Worm (Caenorhabditis elegans) whole organism, L1 larva: ENCODE measurements around the gene ubc-7.

Experiments used
- C04F5.9 ChIP-seq: sonication (generic microtip); optimal IDR thresholded peaks from 2 replicates; lab custom pipeline; 2016; ENCODE audit warnings: missing genetic modification characterization, missing compliant biosample characterization
- C34B4.2 ChIP-seq: sonication (generic microtip); optimal IDR thresholded peaks from 2 replicates; lab custom pipeline; 2017; ENCODE audit warnings: mild to moderate bottlenecking, missing genetic modification characterization, missing compliant biosample characterization
- Y116A8C.19 ChIP-seq: sonication (generic microtip); optimal IDR thresholded peaks from 2 replicates; lab custom pipeline; 2016; ENCODE audit warnings: missing compliant biosample characterization, missing genetic modification characterization, borderline replicate concordance
- aha-1 ChIP-seq: fragments of 150-350 bp; optimal IDR thresholded peaks from 2 replicates; lab custom pipeline; 2014; ENCODE audit warnings: missing biosample characterization, missing genetic modification characterization
- alr-1 ChIP-seq: fragments of 200-800 bp; sonication (Bioruptor generic); optimal IDR thresholded peaks from 2 replicates; lab custom pipeline; 2018; ENCODE audit warnings: borderline replicate concordance, mild to moderate bottlenecking, missing genetic modification characterization, missing compliant biosample characterization
- aly-2 ChIP-seq: fragments of 150-350 bp; optimal IDR thresholded peaks from 2 replicates; lab custom pipeline; 2014; ENCODE audit warnings: missing biosample characterization, missing genetic modification characterization
- ama-1 ChIP-seq: fragments of 150-350 bp; optimal IDR thresholded peaks from 2 replicates; lab custom pipeline; 2014
- blmp-1 ChIP-seq: fragments of 150-350 bp; optimal IDR thresholded peaks from 2 replicates; lab custom pipeline; 2014; ENCODE audit warnings: missing biosample characterization, missing genetic modification characterization
- ceh-63 ChIP-seq: fragments of 200-800 bp; sonication (Bioruptor generic); optimal IDR thresholded peaks from 2 replicates; lab custom pipeline; 2018; ENCODE audit warnings: mild to moderate bottlenecking, missing genetic modification characterization, missing compliant biosample characterization
- ceh-8 ChIP-seq: fragments of 200-800 bp; sonication (Bioruptor generic); optimal IDR thresholded peaks from 2 replicates; lab custom pipeline; 2018; ENCODE audit warnings: mild to moderate bottlenecking, missing genetic modification characterization, moderate library complexity, missing compliant biosample characterization
- ceh-90 ChIP-seq: sonication (generic microtip); optimal IDR thresholded peaks from 2 replicates; lab custom pipeline; 2016; ENCODE audit warnings: missing genetic modification characterization, missing compliant biosample characterization
- dpl-1 ChIP-seq, 3 experiments: fragments of 150-350 bp in 2 of 3; sonication (generic microtip) in 1 of 3; optimal IDR thresholded peaks; 2 replicates each; lab custom pipeline; 2014 to 2017; ENCODE audit warnings: missing biosample characterization in 3 of 3, missing genetic modification characterization in 3 of 3, missing genetic modification reagents in 3 of 3
- dsc-1 ChIP-seq: sonication (generic microtip); optimal IDR thresholded peaks from 2 replicates; lab custom pipeline; 2016; ENCODE audit warnings: mild to moderate bottlenecking, missing genetic modification characterization, missing compliant biosample characterization
- egl-27 ChIP-seq, 2 experiments: fragments of 150-350 bp in 1 of 2; sonication (generic microtip); optimal IDR thresholded peaks; 3 replicates each; lab custom pipeline; 2017 to 2018; ENCODE audit warnings: missing biosample characterization in 2 of 2, missing genetic modification characterization in 2 of 2, missing genetic modification reagents in 2 of 2
- elt-2 ChIP-seq: sonication (generic microtip); optimal IDR thresholded peaks from 2 replicates; lab custom pipeline; 2016; ENCODE audit warnings: missing genetic modification characterization, mild to moderate bottlenecking, inconsistent platforms, missing compliant biosample characterization, missing genetic modification reagents
- ets-5 ChIP-seq: fragments of 200-800 bp; sonication (Bioruptor generic); IDR thresholded peaks from 2 replicates; pipeline ENCODE4 v1.3.6; 2022; ENCODE audit warnings: missing genetic modification characterization, missing compliant biosample characterization
- fkh-10 ChIP-seq: sonication (generic microtip); optimal IDR thresholded peaks from 2 replicates; lab custom pipeline; 2017; ENCODE audit warnings: missing biosample characterization, missing genetic modification reagents, missing genetic modification characterization
- fkh-4 ChIP-seq: sonication (generic microtip); optimal IDR thresholded peaks from 2 replicates; lab custom pipeline; 2016; ENCODE audit warnings: missing compliant biosample characterization, missing genetic modification characterization, borderline replicate concordance
- grh-1 ChIP-seq: fragments of 200-800 bp; sonication (Bioruptor generic); IDR thresholded peaks from 2 replicates; pipeline ENCODE4 v1.3.6; 2022; ENCODE audit warnings: missing genetic modification reagents, missing genetic modification characterization, missing compliant biosample characterization
- hlh-4 ChIP-seq: sonication (generic microtip); optimal IDR thresholded peaks from 2 replicates; lab custom pipeline; 2016; ENCODE audit warnings: mild to moderate bottlenecking, missing genetic modification characterization, missing compliant biosample characterization
- irx-1 ChIP-seq: sonication (generic microtip); optimal IDR thresholded peaks from 2 replicates; lab custom pipeline; 2016; ENCODE audit warnings: missing genetic modification characterization, missing compliant biosample characterization
- jun-1 ChIP-seq: fragments of 150-350 bp; optimal IDR thresholded peaks from 2 replicates; lab custom pipeline; 2014; ENCODE audit warnings: missing biosample characterization, missing genetic modification reagents, missing genetic modification characterization
- lin-13 ChIP-seq: fragments of 150-350 bp; optimal IDR thresholded peaks from 2 replicates; lab custom pipeline; 2014; ENCODE audit warnings: missing biosample characterization, missing genetic modification reagents, missing genetic modification characterization
- lin-15B ChIP-seq: fragments of 150-350 bp; sonication (generic microtip); optimal IDR thresholded peaks from 3 replicates; lab custom pipeline; 2014; ENCODE audit warnings: missing biosample characterization, missing genetic modification characterization
- lin-35 ChIP-seq, 2 experiments: fragments of 150-350 bp; optimal IDR thresholded peaks; 2 replicates each; lab custom pipeline; 2014; ENCODE audit warnings: missing biosample characterization in 2 of 2, missing genetic modification characterization in 2 of 2, missing genetic modification reagents in 2 of 2
- lin-39 ChIP-seq: fragments of 150-350 bp; optimal IDR thresholded peaks from 2 replicates; lab custom pipeline; 2014; ENCODE audit warnings: missing biosample characterization, missing genetic modification reagents, missing genetic modification characterization
- lsy-2 ChIP-seq, 2 experiments: fragments of 150-350 bp; optimal IDR thresholded peaks; 2 replicates each; lab custom pipeline; 2014; ENCODE audit warnings: missing biosample characterization in 2 of 2, missing genetic modification characterization in 2 of 2
- mdl-1 ChIP-seq, 2 experiments: fragments of 150-350 bp; optimal IDR thresholded peaks; 2 replicates each; lab custom pipeline; 2014 to 2017; ENCODE audit warnings: missing biosample characterization in 2 of 2, missing genetic modification characterization in 2 of 2, inconsistent platforms in 1 of 2
- mef-2 ChIP-seq: fragments of 150-350 bp; optimal IDR thresholded peaks from 2 replicates; lab custom pipeline; 2014; ENCODE audit warnings: missing biosample characterization, missing genetic modification characterization
- mep-1 ChIP-seq: fragments of 150-350 bp; optimal IDR thresholded peaks from 2 replicates; lab custom pipeline; 2014; ENCODE audit warnings: missing biosample characterization, missing genetic modification characterization
- nhr-11 ChIP-seq: fragments of 150-350 bp; optimal IDR thresholded peaks from 2 replicates; lab custom pipeline; 2014; ENCODE audit warnings: missing biosample characterization, missing genetic modification characterization
- nhr-19 ChIP-seq: fragments of 200-800 bp; sonication (Bioruptor generic); conservative IDR thresholded peaks from 2 replicates; pipeline ENCODE4 v1.3.6; 2022; ENCODE audit warnings: missing genetic modification characterization, missing compliant biosample characterization
- nhr-20 ChIP-seq: sonication (generic microtip); optimal IDR thresholded peaks from 2 replicates; lab custom pipeline; 2016; ENCODE audit warnings: mild to moderate bottlenecking, missing genetic modification characterization, missing compliant biosample characterization
- nhr-47 ChIP-seq: sonication (generic microtip); optimal IDR thresholded peaks from 2 replicates; lab custom pipeline; 2016; ENCODE audit warnings: mild to moderate bottlenecking, missing genetic modification characterization, moderate library complexity, missing compliant biosample characterization
- nhr-77 ChIP-seq: fragments of 150-350 bp; optimal IDR thresholded peaks from 2 replicates; lab custom pipeline; 2014; ENCODE audit warnings: missing biosample characterization, missing genetic modification characterization
- nhr-84 ChIP-seq: sonication (generic microtip); optimal IDR thresholded peaks from 2 replicates; lab custom pipeline; 2017; ENCODE audit warnings: missing biosample characterization, missing genetic modification characterization
- nhr-85 ChIP-seq: sonication (generic microtip); peaks from one replicate; lab custom pipeline; 2016; ENCODE audit warnings: missing genetic modification characterization, inconsistent platforms, missing compliant biosample characterization
- pag-3 ChIP-seq: sonication (generic microtip); optimal IDR thresholded peaks from 2 replicates; lab custom pipeline; 2017; ENCODE audit warnings: missing genetic modification characterization, mild to moderate bottlenecking, missing compliant biosample characterization, antibody characterized with exemption, borderline replicate concordance; ENCODE audit not compliant: insufficient read depth
- pax-3 ChIP-seq: fragments of 200-800 bp; sonication (Bioruptor generic); optimal IDR thresholded peaks from 2 replicates; lab custom pipeline; 2018; ENCODE audit warnings: mild to moderate bottlenecking, missing genetic modification characterization, moderate library complexity, missing compliant biosample characterization
- pqm-1 ChIP-seq: sonication (generic microtip); optimal IDR thresholded peaks from 3 replicates; lab custom pipeline; 2017; ENCODE audit warnings: missing biosample characterization, missing genetic modification characterization
- rnt-1 ChIP-seq: sonication (generic microtip); optimal IDR thresholded peaks from 2 replicates; lab custom pipeline; 2016; ENCODE audit warnings: mild to moderate bottlenecking, missing genetic modification characterization, moderate library complexity, missing compliant biosample characterization
- skn-1 ChIP-seq: fragments of 150-350 bp; optimal IDR thresholded peaks from 2 replicates; lab custom pipeline; 2014; ENCODE audit warnings: missing biosample characterization, missing genetic modification characterization
- swsn-7 ChIP-seq: sonication (generic microtip); optimal IDR thresholded peaks from 2 replicates; lab custom pipeline; 2016; ENCODE audit warnings: missing genetic modification characterization, missing compliant biosample characterization
- tlp-1 ChIP-seq: fragments of 150-350 bp; optimal IDR thresholded peaks from 2 replicates; lab custom pipeline; 2014; ENCODE audit warnings: missing biosample characterization, missing genetic modification characterization
- unc-130 ChIP-seq: fragments of 150-350 bp; optimal IDR thresholded peaks from 2 replicates; lab custom pipeline; 2017; ENCODE audit warnings: missing biosample characterization, missing genetic modification characterization, inconsistent platforms
- unc-30 ChIP-seq: sonication (generic microtip); optimal IDR thresholded peaks from 2 replicates; lab custom pipeline; 2017; ENCODE audit warnings: missing biosample characterization, missing genetic modification characterization
- vab-15 ChIP-seq: sonication (generic microtip); optimal IDR thresholded peaks from 2 replicates; lab custom pipeline; 2017; ENCODE audit warnings: missing genotype, mild to moderate bottlenecking, missing genetic modification characterization, missing compliant biosample characterization
- zag-1 ChIP-seq: fragments of 150-350 bp; optimal IDR thresholded peaks from 2 replicates; lab custom pipeline; 2014; ENCODE audit warnings: missing biosample characterization, missing genetic modification characterization
- zip-4 ChIP-seq: fragments of 200-800 bp; sonication (Bioruptor generic); optimal IDR thresholded peaks from 2 replicates; lab custom pipeline; 2018; ENCODE audit warnings: mild to moderate bottlenecking, missing genetic modification characterization, moderate library complexity, missing compliant biosample characterization
- ztf-11 ChIP-seq, 2 experiments: sonication (generic microtip); optimal IDR thresholded peaks; 2 replicates each; lab custom pipeline; 2016 to 2017; ENCODE audit warnings: missing genetic modification characterization in 2 of 2, missing biosample characterization in 1 of 2, missing compliant biosample characterization in 1 of 2
- ztf-4 ChIP-seq: fragments of 150-350 bp; optimal IDR thresholded peaks from 2 replicates; lab custom pipeline; 2014; ENCODE audit warnings: missing biosample characterization, missing genetic modification characterization

Gene ubc-7

ce11 chrIII:9616426-9616825 lies 14.5 kb downstream of the ubc-7 start, which contains the start of gene hcp-3 (continued):
- TF ChIP-seq nhr-77 (no peak), egl-27 (tag; optimal IDR thresholded peaks at IDR 0.05; lab: Kevin White, UChicago) (no peak), nhr-85 (no peak), ceh-8 (GFP tag; lab: Kevin White, UChicago) (no peak), lin-35 (GFP tag; optimal IDR thresholded peaks at IDR 0.05; lab: Kevin White, UChicago) (peak; percentile 83 to 91), dsc-1 (peak; percentile 56), ceh-63 (GFP tag; lab: Kevin White, UChicago) (no peak), ama-1 (lab: Kevin White, UChicago) (no peak), mdl-1 (tag; optimal IDR thresholded peaks at IDR 0.05; lab: Kevin White, UChicago) (peak in 1 of 2 experiments; percentile 56), pax-3 (tag; lab: Kevin White, UChicago) (no peak), C34B4.2 (no peak), rnt-1 (peak; percentile 43), skn-1 (peak; percentile 25), dpl-1 (GFP tag; optimal IDR thresholded peaks at IDR 0.05; lab: Kevin White, UChicago) (peak; percentile 82 to 89 (median 83)), vab-15 (tag; lab: Kevin White, UChicago) (no peak), nhr-19 (GFP tag; lab: Robert Waterston, UW) (no peak), nhr-47 (tag; lab: Kevin White, UChicago) (peak; percentile 56), aly-2 (tag; lab: Kevin White, UChicago) (no peak), ceh-90 (tag; lab: Kevin White, UChicago) (no peak), pqm-1 (no peak), unc-30 (no peak), alr-1 (tag; lab: Kevin White, UChicago) (no peak), C04F5.9 (no peak), lsy-2 (tag; optimal IDR thresholded peaks at IDR 0.05; lab: Kevin White, UChicago) (peak; percentile 54 to 71), lin-39 (tag; lab: Kevin White, UChicago) (no peak), elt-2 (no peak), grh-1 (GFP tag; lab: Robert Waterston, UW) (no peak), tlp-1 (tag; lab: Kevin White, UChicago) (no peak), lin-13 (peak; percentile 30), nhr-84 (no peak), mef-2 (tag; lab: Kevin White, UChicago) (no peak), zag-1 (tag; lab: Kevin White, UChicago) (no peak), lin-15B (tag; lab: Kevin White, UChicago) (peak; percentile 8), fkh-4 (tag; lab: Kevin White, UChicago) (no peak), swsn-7 (peak; percentile 54), hlh-4 (tag; lab: Kevin White, UChicago) (no peak), ztf-4 (tag; lab: Kevin White, UChicago) (no peak), Y116A8C.19 (no peak), blmp-1 (tag; lab: Kevin White, UChicago) (peak; percentile 50), nhr-11 (tag; lab: Kevin White, UChicago) (no peak), nhr-20 (tag; lab: Kevin White, UChicago) (peak; percentile 57), mep-1 (tag; lab: Kevin White, UChicago) (peak; percentile 43), jun-1 (tag; lab: Kevin White, UChicago) (no peak), ets-5 (GFP tag; lab: Robert Waterston, UW) (no peak), pag-3 (tag; lab: Kevin White, UChicago) (no peak), unc-130 (tag; lab: Kevin White, UChicago) (peak; percentile 68), zip-4 (no peak), irx-1 (peak; percentile 15), ztf-11 (tag; optimal IDR thresholded peaks at IDR 0.05; lab: Kevin White, UChicago) (no peak), fkh-10 (no peak), aha-1 (tag; lab: Kevin White, UChicago) (no peak)
